Fruit fly (Drosophila melanogaster) whole organism, embryonic: Measurements from ENCODE around the gene Crg-1.

Experiments
- Blimp-1 ChIP-seq: fragments of 200-800 bp; sonication (Bioruptor generic); optimal IDR thresholded peaks from 3 replicates; lab custom pipeline; 2018; ENCODE audit warnings: missing biosample characterization, missing genetic modification characterization, mild to moderate bottlenecking, moderate library complexity, missing genetic modification reagents
- CG11093 ChIP-seq: fragments of 200-800 bp; sonication (Bioruptor generic); IDR thresholded peaks from 3 replicates; pipeline ENCODE4 v1.3.6; 2022; ENCODE audit warnings: missing biosample characterization, missing genetic modification characterization
- CG15011 ChIP-seq: fragments of 200-800 bp; sonication (Bioruptor generic); optimal IDR thresholded peaks from 3 replicates; lab custom pipeline; 2018; ENCODE audit warnings: missing biosample characterization, mild to moderate bottlenecking, missing genetic modification characterization
- CG1602 ChIP-seq: fragments of 200-800 bp; sonication (Bioruptor generic); optimal IDR thresholded peaks from 3 replicates; lab custom pipeline; 2016; ENCODE audit warnings: missing biosample characterization, missing genetic modification characterization
- CG17186 ChIP-seq: fragments of 200-800 bp; sonication (Bioruptor generic); optimal IDR thresholded peaks from 3 replicates; lab custom pipeline; 2017; ENCODE audit warnings: missing biosample characterization, missing genetic modification reagents, missing genetic modification characterization
- CG17612 ChIP-seq: fragments of 200-800 bp; sonication (Bioruptor generic); IDR thresholded peaks from 2 replicates; pipeline ENCODE4 v1.3.6; 2022; ENCODE audit warnings: missing biosample characterization, missing genetic modification characterization
- CG1792 ChIP-seq: fragments of 200-800 bp; sonication (Bioruptor generic); optimal IDR thresholded peaks from 2 replicates; lab custom pipeline; 2016; ENCODE audit warnings: missing biosample characterization, missing genetic modification characterization
- CG2129 ChIP-seq: fragments of 200-800 bp; sonication (Bioruptor generic); IDR thresholded peaks from 2 replicates; pipeline ENCODE4 v1.3.6; 2022; ENCODE audit warnings: missing biosample characterization, missing genetic modification characterization; ENCODE audit not compliant: partially characterized antibody
- CG2712 ChIP-seq: fragments of 200-800 bp; optimal IDR thresholded peaks from 3 replicates; lab custom pipeline; 2019; ENCODE audit warnings: missing biosample characterization, mild to moderate bottlenecking, missing genetic modification characterization, moderate library complexity
- CG30431 ChIP-seq: fragments of 200-800 bp; sonication (Bioruptor generic); optimal IDR thresholded peaks from 2 replicates; lab custom pipeline; 2017; ENCODE audit warnings: missing biosample characterization, missing genetic modification characterization
- CG3838 ChIP-seq: fragments of 200-800 bp; sonication (Bioruptor generic); optimal IDR thresholded peaks from 3 replicates; lab custom pipeline; 2016; ENCODE audit warnings: missing biosample characterization, missing genetic modification characterization
- CG4282 ChIP-seq: fragments of 200-800 bp; sonication (Bioruptor generic); optimal IDR thresholded peaks from 2 replicates; lab custom pipeline; 2016; ENCODE audit warnings: missing biosample characterization, missing genetic modification characterization
- CG4730 ChIP-seq: fragments of 200-800 bp; sonication (Bioruptor generic); IDR thresholded peaks from 2 replicates; pipeline ENCODE4 v1.3.6; 2022; ENCODE audit warnings: missing biosample characterization, missing genetic modification characterization
- CG6654 ChIP-seq: fragments of 200-800 bp; sonication (Bioruptor generic); optimal IDR thresholded peaks from 2 replicates; lab custom pipeline; 2017; ENCODE audit warnings: missing biosample characterization, mild to moderate bottlenecking, missing genetic modification characterization
- Dad ChIP-seq: fragments of 200-800 bp; sonication (Bioruptor generic); optimal IDR thresholded peaks from 3 replicates; lab custom pipeline; 2016; ENCODE audit warnings: missing biosample characterization, missing genetic modification characterization
- Deaf1 ChIP-seq: fragments of 200-800 bp; optimal IDR thresholded peaks from 3 replicates; lab custom pipeline; 2019; ENCODE audit warnings: missing biosample characterization, mild to moderate bottlenecking, missing genetic modification characterization, moderate library complexity
- E2f1 ChIP-seq: fragments of 200-800 bp; sonication (Bioruptor generic); IDR thresholded peaks from 2 replicates; pipeline ENCODE4 v1.3.6; 2022; ENCODE audit warnings: missing biosample characterization, missing genetic modification characterization
- Eip74EF ChIP-seq, 2 experiments: fragments of 200-800 bp in 1 of 2; fragments of >200 bp in 1 of 2; sonication (Bioruptor generic) in 1 of 2; optimal IDR thresholded peaks; 2 replicates each; lab custom pipeline; 2017 to 2019; ENCODE audit warnings: missing biosample characterization in 2 of 2, missing genetic modification characterization in 2 of 2, mild to moderate bottlenecking in 1 of 2, moderate library complexity in 1 of 2
- Fer2 ChIP-seq: fragments of 200-800 bp; sonication (Bioruptor generic); optimal IDR thresholded peaks from 2 replicates; lab custom pipeline; 2018; ENCODE audit warnings: missing biosample characterization, mild to moderate bottlenecking, missing genetic modification characterization, moderate library complexity
- HLH3B ChIP-seq: fragments of 200-800 bp; sonication (Bioruptor generic); IDR thresholded peaks from 2 replicates; pipeline ENCODE4 v1.3.6; 2022; ENCODE audit warnings: missing biosample characterization, missing genetic modification characterization
- HLH54F ChIP-seq: fragments of 200-800 bp; sonication (Bioruptor generic); optimal IDR thresholded peaks from 3 replicates; lab custom pipeline; 2016; ENCODE audit warnings: missing biosample characterization, missing genetic modification characterization
- HmgD ChIP-seq: fragments of 200-800 bp; sonication (Bioruptor generic); optimal IDR thresholded peaks from 3 replicates; lab custom pipeline; 2016; ENCODE audit warnings: missing biosample characterization, missing genetic modification characterization
- Meics ChIP-seq: fragments of 200-800 bp; sonication (Bioruptor generic); optimal IDR thresholded peaks from 2 replicates; lab custom pipeline; 2017; ENCODE audit warnings: missing biosample characterization, mild to moderate bottlenecking, missing genetic modification characterization
- Rfx ChIP-seq: fragments of 200-800 bp; sonication (Bioruptor generic); IDR thresholded peaks from 2 replicates; pipeline ENCODE4 v1.3.6; 2022; ENCODE audit warnings: missing biosample characterization, missing genetic modification characterization
- Sry-β ChIP-seq: fragments of 200-800 bp; sonication (Bioruptor generic); optimal IDR thresholded peaks from 2 replicates; lab custom pipeline; 2018; ENCODE audit warnings: missing biosample characterization, mild to moderate bottlenecking, missing genetic modification characterization, moderate library complexity
- Tbp ChIP-seq: fragments of >200 bp; optimal IDR thresholded peaks from 2 replicates; lab custom pipeline; 2018; ENCODE audit warnings: missing biosample characterization, missing genetic modification characterization
- ab ChIP-seq: fragments of 200-800 bp; sonication (Bioruptor generic); optimal IDR thresholded peaks from 2 replicates; lab custom pipeline; 2016; ENCODE audit warnings: missing biosample characterization, missing genetic modification characterization
- amos ChIP-seq: fragments of 200-800 bp; sonication (Bioruptor generic); IDR thresholded peaks from 2 replicates; pipeline ENCODE4 v1.3.6; 2022; ENCODE audit warnings: missing biosample characterization, missing genetic modification characterization; ENCODE audit not compliant: partially characterized antibody
- br ChIP-seq: fragments of >200 bp; optimal IDR thresholded peaks from 2 replicates; lab custom pipeline; 2017
- danr ChIP-seq: fragments of 200-800 bp; sonication (Bioruptor generic); IDR thresholded peaks from 2 replicates; pipeline ENCODE4 v1.3.6; 2022; ENCODE audit warnings: missing biosample characterization, missing genetic modification characterization
- dati ChIP-seq: fragments of 200-800 bp; sonication (Bioruptor generic); IDR thresholded peaks from 2 replicates; pipeline ENCODE4 v1.3.6; 2022; ENCODE audit warnings: missing biosample characterization, missing genetic modification characterization
- dmrt99B ChIP-seq: fragments of 200-800 bp; sonication (Bioruptor generic); optimal IDR thresholded peaks from 2 replicates; lab custom pipeline; 2018; ENCODE audit warnings: missing biosample characterization, mild to moderate bottlenecking, missing genetic modification characterization, moderate library complexity
- eve ChIP-seq, 2 experiments: fragments of >200 bp; optimal IDR thresholded peaks; 2 replicates each; lab custom pipeline; 2017; ENCODE audit warnings: missing biosample characterization in 2 of 2, missing genetic modification characterization in 2 of 2
- gsb ChIP-seq: fragments of 200-800 bp; sonication (Bioruptor generic); IDR thresholded peaks from 2 replicates; pipeline ENCODE4 v1.3.6; 2022; ENCODE audit warnings: missing biosample characterization, missing genetic modification characterization
- gsb-n ChIP-seq: fragments of 200-800 bp; sonication (Bioruptor generic); optimal IDR thresholded peaks from 3 replicates; lab custom pipeline; 2018; ENCODE audit warnings: missing biosample characterization, mild to moderate bottlenecking, missing genetic modification characterization
- lov ChIP-seq, 2 experiments: fragments of 200-800 bp in 1 of 2; fragments of >200 bp in 1 of 2; sonication (Bioruptor generic) in 1 of 2; IDR thresholded peaks in 1 of 2; optimal IDR thresholded peaks in 1 of 2; 2 replicates in 1 of 2; 3 replicates in 1 of 2; pipeline versions ENCODE4 v1.3.6 to Lab custom; 2017 to 2022; ENCODE audit warnings: missing biosample characterization in 1 of 2, missing genetic modification characterization in 1 of 2
- mam ChIP-seq: fragments of 200-800 bp; sonication (Bioruptor generic); optimal IDR thresholded peaks from 3 replicates; lab custom pipeline; 2016; ENCODE audit warnings: missing biosample characterization, missing genetic modification characterization
- mirr ChIP-seq: fragments of 200-800 bp; sonication (Bioruptor generic); optimal IDR thresholded peaks from 3 replicates; lab custom pipeline; 2018; ENCODE audit warnings: missing biosample characterization, mild to moderate bottlenecking, missing genetic modification characterization
- nerfin-1 ChIP-seq: fragments of 200-800 bp; sonication (Bioruptor generic); optimal IDR thresholded peaks from 3 replicates; lab custom pipeline; 2019; ENCODE audit warnings: missing biosample characterization, mild to moderate bottlenecking, missing genetic modification characterization, moderate library complexity
- org-1 ChIP-seq: fragments of 200-800 bp; sonication (Bioruptor generic); optimal IDR thresholded peaks from 2 replicates; lab custom pipeline; 2017; ENCODE audit warnings: missing biosample characterization, missing genetic modification characterization
- pros ChIP-seq: fragments of 200-800 bp; sonication (Bioruptor generic); optimal IDR thresholded peaks from 3 replicates; lab custom pipeline; 2019; ENCODE audit warnings: missing biosample characterization, mild to moderate bottlenecking, missing genetic modification characterization, moderate library complexity
- pum ChIP-seq: fragments of 200-800 bp; sonication (Bioruptor generic); optimal IDR thresholded peaks from 2 replicates; lab custom pipeline; 2016; ENCODE audit warnings: missing biosample characterization, missing genetic modification characterization
- salm ChIP-seq: fragments of 200-800 bp; sonication (Bioruptor generic); optimal IDR thresholded peaks from 2 replicates; lab custom pipeline; 2018; ENCODE audit warnings: missing biosample characterization, mild to moderate bottlenecking, missing genetic modification characterization
- slbo ChIP-seq: fragments of 200-800 bp; sonication (Bioruptor generic); IDR thresholded peaks from 2 replicates; pipeline ENCODE4 v1.3.6; 2022; ENCODE audit warnings: missing biosample characterization, missing genetic modification characterization
- slou ChIP-seq: fragments of 200-800 bp; sonication (Bioruptor generic); optimal IDR thresholded peaks from 3 replicates; lab custom pipeline; 2016; ENCODE audit warnings: missing biosample characterization, missing genetic modification characterization
- tap ChIP-seq: fragments of 200-800 bp; optimal IDR thresholded peaks from 3 replicates; lab custom pipeline; 2019; ENCODE audit warnings: missing biosample characterization, mild to moderate bottlenecking, missing genetic modification characterization, moderate library complexity
- tin ChIP-seq: fragments of 200-800 bp; sonication (Bioruptor generic); optimal IDR thresholded peaks from 3 replicates; lab custom pipeline; 2016; ENCODE audit warnings: missing biosample characterization, missing genetic modification characterization
- twi ChIP-seq: fragments of 200-800 bp; optimal IDR thresholded peaks from 2 replicates; lab custom pipeline; 2019; ENCODE audit warnings: missing biosample characterization, mild to moderate bottlenecking, missing genetic modification characterization, moderate library complexity
- zen ChIP-seq: fragments of 200-800 bp; sonication (Bioruptor generic); optimal IDR thresholded peaks from 3 replicates; lab custom pipeline; 2018; ENCODE audit warnings: missing biosample characterization, mild to moderate bottlenecking, missing genetic modification characterization, moderate library complexity

Crg-1 gene

DNA sequence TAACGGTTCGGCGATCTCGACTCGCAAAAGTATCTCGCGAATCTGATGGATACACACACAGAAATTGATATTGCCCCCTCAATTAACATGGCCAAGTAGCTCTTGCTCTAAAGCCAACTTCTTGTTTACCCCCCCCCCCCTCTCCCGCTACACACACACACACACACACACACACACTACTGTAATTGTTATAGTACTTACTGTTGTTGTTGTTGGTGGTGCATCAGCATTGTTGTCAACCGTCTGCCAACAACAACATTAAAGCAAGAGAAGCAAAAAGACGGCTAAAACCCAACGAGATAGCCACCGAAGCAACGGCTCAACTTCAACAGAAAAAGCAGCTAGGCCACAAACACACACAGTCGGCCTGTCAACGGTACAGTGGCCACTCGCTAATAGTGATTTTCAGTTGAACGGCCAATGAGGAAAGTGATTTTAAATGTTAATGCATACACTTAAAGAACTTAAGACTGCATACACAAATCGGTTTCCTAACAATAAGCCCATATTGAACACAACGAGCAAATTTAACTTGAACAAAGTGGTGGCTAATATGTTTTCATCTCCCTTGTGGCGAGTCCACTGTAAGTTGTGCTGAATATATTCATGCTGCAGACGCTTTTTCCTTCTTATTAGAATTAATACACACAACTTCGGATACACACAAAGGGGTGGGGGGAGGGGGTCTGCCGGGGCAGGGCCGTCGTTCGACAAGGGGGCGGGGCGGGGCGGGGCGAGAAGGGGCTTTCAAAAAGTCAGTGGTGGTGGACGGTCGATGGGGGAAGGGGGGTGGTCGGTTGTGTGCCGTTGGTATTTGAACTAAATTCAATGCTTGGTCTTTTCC, 42.6 kb upstream of the Crg-1 start (continued):
- peak; percentile 88 for TF ChIP-seq Rfx (GFP tag; lab: Robert Waterston, UW)
- TF ChIP-seq CG6654 (GFP tag; lab: Kevin White, UChicago): peak; percentile 74
- TF ChIP-seq Blimp-1 (GFP tag; lab: Kevin White, UChicago): peak; percentile 89
- peak; percentile 71 for TF ChIP-seq CG1602 (GFP tag; lab: Kevin White, UChicago)
- peak; percentile 88 for TF ChIP-seq slbo (GFP tag; lab: Robert Waterston, UW)
- peak; percentile 80 for TF ChIP-seq gsb-n (tag; lab: Kevin White, UChicago)
- TF ChIP-seq tap (tag; lab: Kevin White, UChicago): peak; percentile 81
- TF ChIP-seq Fer2: peak; percentile 80
- TF ChIP-seq Dad: peak; percentile 73
- peak; percentile 72 for TF ChIP-seq HmgD
- peak; percentile 56 for TF ChIP-seq CG17612 (GFP tag; lab: Robert Waterston, UW)
- peak; percentile 67 for TF ChIP-seq twi (tag; lab: Kevin White, UChicago)
- TF ChIP-seq HLH3B: peak; percentile 89
- no peak for TF ChIP-seq amos
- peak; percentile 63 for TF ChIP-seq CG3838 (GFP tag; lab: Kevin White, UChicago)
- peak; percentile 86 for TF ChIP-seq CG4730 (GFP tag; lab: Robert Waterston, UW)
- TF ChIP-seq zen: peak; percentile 70
- TF ChIP-seq slou (GFP tag; lab: Kevin White, UChicago): peak; percentile 30
- peak; percentile 42 for TF ChIP-seq CG17186 (GFP tag; lab: Kevin White, UChicago)
- TF ChIP-seq danr (GFP tag; lab: Robert Waterston, UW): peak; percentile 75
- peak; percentile 89 for TF ChIP-seq CG11093 (GFP tag; lab: Robert Waterston, UW)
- TF ChIP-seq CG2129 (GFP tag; lab: Robert Waterston, UW): no peak
- TF ChIP-seq tin (GFP tag; lab: Kevin White, UChicago): peak; percentile 75
- TF ChIP-seq org-1 (GFP tag; lab: Kevin White, UChicago): peak; percentile 92
- peak; percentile 76 for TF ChIP-seq salm
- TF ChIP-seq eve (GFP tag; optimal IDR thresholded peaks at IDR 0.05; lab: Kevin White, UChicago): peak in 1 of 2 experiments; percentile 95
- no peak for TF ChIP-seq Sry-β (GFP tag; lab: Kevin White, UChicago)
- TF ChIP-seq mirr (GFP tag; lab: Kevin White, UChicago): peak; percentile 71
- peak; percentile 36 for TF ChIP-seq pros (GFP tag; lab: Kevin White, UChicago)
- TF ChIP-seq dmrt99B (tag; lab: Kevin White, UChicago): peak; percentile 91
- peak; percentile 89 for TF ChIP-seq Meics (GFP tag; lab: Kevin White, UChicago)
- TF ChIP-seq CG1792 (GFP tag; lab: Kevin White, UChicago): peak; percentile 68
- peak; percentile 83 for TF ChIP-seq nerfin-1 (tag; lab: Kevin White, UChicago)
- peak; percentile 90 for TF ChIP-seq CG2712 (tag; lab: Kevin White, UChicago)
- peak; percentile 87 for TF ChIP-seq E2f1 (GFP tag; lab: Robert Waterston, UW)
- peak; percentile 87 for TF ChIP-seq pum (GFP tag; lab: Kevin White, UChicago)
- peak; percentile 71 for TF ChIP-seq CG15011 (GFP tag; lab: Kevin White, UChicago)
- peak; percentile 78 for TF ChIP-seq dati (GFP tag; lab: Robert Waterston, UW)
- peak; percentile 44 for TF ChIP-seq CG4282 (GFP tag; lab: Kevin White, UChicago)
- TF ChIP-seq Eip74EF (GFP tag; optimal IDR thresholded peaks at IDR 0.05; lab: Kevin White, UChicago): peak in 1 of 2 experiments; percentile 60
- TF ChIP-seq Tbp: no peak
- peak; percentile 80 for TF ChIP-seq HLH54F (GFP tag; lab: Kevin White, UChicago)
- peak; percentile 82 for TF ChIP-seq gsb (GFP tag; lab: Robert Waterston, UW)
- TF ChIP-seq lov (optimal IDR thresholded peaks at IDR 0.05; lab: Kevin White, UChicago): no peak
- TF ChIP-seq lov (GFP tag; IDR thresholded peaks at IDR 0.05; lab: Robert Waterston, UW): peak; percentile 79; the same call in 2 of the 3 replicates
- TF ChIP-seq mam: peak; percentile 84
- peak; percentile 84 for TF ChIP-seq ab
- TF ChIP-seq br (lab: Kevin White, UChicago): no peak
- no peak for TF ChIP-seq Deaf1 (tag; lab: Kevin White, UChicago)
- peak; percentile 65 for TF ChIP-seq CG30431
